Fruit fly (Drosophila melanogaster) whole organism, embryonic: ENCODE data around the gene P58IPK.

ENCODE experiments used
- Adf1 ChIP-seq: fragments of 200-800 bp; sonication (Bioruptor generic); IDR thresholded peaks from 2 replicates; pipeline ENCODE4 v1.3.6; 2022; ENCODE audit warnings: missing biosample characterization, missing genetic modification characterization
- CG15479 ChIP-seq: fragments of 200-800 bp; sonication (Bioruptor generic); optimal IDR thresholded peaks from 3 replicates; lab custom pipeline; 2019; ENCODE audit warnings: missing biosample characterization, mild to moderate bottlenecking, missing genetic modification characterization, moderate library complexity
- CG15601 ChIP-seq: fragments of 200-800 bp; sonication (Bioruptor generic); optimal IDR thresholded peaks from 3 replicates; lab custom pipeline; 2019; ENCODE audit warnings: missing biosample characterization, mild to moderate bottlenecking, missing genetic modification characterization, moderate library complexity
- CG17612 ChIP-seq: fragments of 200-800 bp; sonication (Bioruptor generic); IDR thresholded peaks from 2 replicates; pipeline ENCODE4 v1.3.6; 2022; ENCODE audit warnings: missing biosample characterization, missing genetic modification characterization
- CG17802 ChIP-seq: fragments of 200-800 bp; sonication (Bioruptor generic); optimal IDR thresholded peaks from 2 replicates; lab custom pipeline; 2018; ENCODE audit warnings: missing biosample characterization, mild to moderate bottlenecking, missing genetic modification characterization, moderate library complexity
- CG3281 ChIP-seq: fragments of 200-800 bp; sonication (Bioruptor generic); optimal IDR thresholded peaks from 3 replicates; lab custom pipeline; 2017; ENCODE audit warnings: missing biosample characterization, mild to moderate bottlenecking, missing genetic modification characterization
- CG34422 ChIP-seq: fragments of 200-800 bp; sonication (Bioruptor generic); IDR thresholded peaks from 3 replicates; pipeline ENCODE4 v1.3.6; 2022; ENCODE audit warnings: missing biosample characterization, missing genetic modification characterization
- CG4360 ChIP-seq: fragments of 200-800 bp; sonication (Bioruptor generic); IDR thresholded peaks from 2 replicates; pipeline ENCODE4 v1.3.6; 2022; ENCODE audit warnings: missing biosample characterization, missing genetic modification characterization
- CG4424 ChIP-seq: fragments of 200-800 bp; sonication (Bioruptor generic); optimal IDR thresholded peaks from 3 replicates; lab custom pipeline; 2016; ENCODE audit warnings: missing biosample characterization, missing genetic modification characterization
- CG6813 ChIP-seq: fragments of 200-800 bp; sonication (Bioruptor generic); optimal IDR thresholded peaks from 2 replicates; lab custom pipeline; 2017; ENCODE audit warnings: missing biosample characterization, missing genetic modification characterization, mild to moderate bottlenecking, moderate library complexity, missing genetic modification reagents
- CG7372 ChIP-seq: fragments of 200-800 bp; sonication (Bioruptor generic); IDR thresholded peaks from 2 replicates; pipeline ENCODE4 v1.3.6; 2022; ENCODE audit warnings: missing biosample characterization, missing genetic modification characterization
- CG8290 ChIP-seq, 3 experiments: fragments of 200-800 bp; sonication (Bioruptor generic); optimal IDR thresholded peaks; 2 replicates each; lab custom pipeline; 2016 to 2019; ENCODE audit warnings: missing biosample characterization in 3 of 3, missing genetic modification characterization in 3 of 3, mild to moderate bottlenecking in 2 of 3, moderate library complexity in 1 of 3
- CG8478 ChIP-seq: fragments of >200 bp; optimal IDR thresholded peaks from 2 replicates; lab custom pipeline; 2018
- Dfd ChIP-seq, 2 experiments: fragments of >200 bp; optimal IDR thresholded peaks; 2 replicates each; lab custom pipeline; 2017; ENCODE audit warnings: missing biosample characterization in 2 of 2, missing genetic modification characterization in 2 of 2
- Dip2 ChIP-seq: fragments of 200-800 bp; sonication (Bioruptor generic); IDR thresholded peaks from 2 replicates; pipeline ENCODE4 v1.3.6; 2022; ENCODE audit warnings: missing biosample characterization, missing genetic modification characterization
- Fer1 ChIP-seq: fragments of 200-800 bp; sonication (Bioruptor generic); optimal IDR thresholded peaks from 2 replicates; lab custom pipeline; 2017; ENCODE audit warnings: missing biosample characterization, mild to moderate bottlenecking, missing genetic modification characterization
- Fer3 ChIP-seq: fragments of 200-800 bp; sonication (Bioruptor generic); optimal IDR thresholded peaks from 2 replicates; lab custom pipeline; 2018; ENCODE audit warnings: missing biosample characterization, mild to moderate bottlenecking, missing genetic modification characterization, moderate library complexity
- GATAe ChIP-seq: fragments of 200-800 bp; sonication (Bioruptor generic); conservative IDR thresholded peaks from 2 replicates; pipeline ENCODE4 v1.3.6; 2022; ENCODE audit warnings: missing biosample characterization, missing genetic modification characterization
- Hey ChIP-seq: fragments of 200-800 bp; sonication (Bioruptor generic); optimal IDR thresholded peaks from 3 replicates; lab custom pipeline; 2018; ENCODE audit warnings: missing biosample characterization, mild to moderate bottlenecking, missing genetic modification characterization
- HmgZ ChIP-seq: fragments of 200-800 bp; sonication (Bioruptor generic); optimal IDR thresholded peaks from 2 replicates; lab custom pipeline; 2018; ENCODE audit warnings: missing biosample characterization, mild to moderate bottlenecking, missing genetic modification characterization
- Med ChIP-seq: fragments of 200-800 bp; sonication (Bioruptor generic); peaks from one replicate; lab custom pipeline; 2016; ENCODE audit warnings: missing biosample characterization, missing genetic modification characterization, mild to moderate bottlenecking, inconsistent platforms, moderate library complexity
- Six4 ChIP-seq: fragments of 200-800 bp; sonication (Bioruptor generic); optimal IDR thresholded peaks from 2 replicates; lab custom pipeline; 2016; ENCODE audit warnings: missing biosample characterization, missing genetic modification characterization
- Vsx1 ChIP-seq: fragments of 200-800 bp; sonication (Bioruptor generic); optimal IDR thresholded peaks from 2 replicates; lab custom pipeline; 2017; ENCODE audit warnings: missing biosample characterization, mild to moderate bottlenecking, missing genetic modification characterization, missing genetic modification reagents
- YL-1 ChIP-seq: fragments of 200-800 bp; sonication (Bioruptor generic); optimal IDR thresholded peaks from 3 replicates; lab custom pipeline; 2017; ENCODE audit warnings: missing biosample characterization, mild to moderate bottlenecking, missing genetic modification characterization
- ase ChIP-seq: fragments of 200-800 bp; sonication (Bioruptor generic); IDR thresholded peaks from 3 replicates; pipeline ENCODE4 v1.3.6; 2022; ENCODE audit warnings: missing biosample characterization, missing genetic modification characterization
- cg ChIP-seq: fragments of 200-800 bp; sonication (Bioruptor generic); optimal IDR thresholded peaks from 3 replicates; lab custom pipeline; 2019; ENCODE audit warnings: missing biosample characterization, mild to moderate bottlenecking, missing genetic modification characterization, moderate library complexity
- chm ChIP-seq: fragments of 200-800 bp; sonication (Bioruptor generic); IDR thresholded peaks from 2 replicates; pipeline ENCODE4 v1.3.6; 2022; ENCODE audit warnings: missing biosample characterization, missing genetic modification characterization
- emc ChIP-seq: fragments of 200-800 bp; sonication (Bioruptor generic); optimal IDR thresholded peaks from 2 replicates; lab custom pipeline; 2016; ENCODE audit warnings: missing biosample characterization, missing genetic modification characterization
- ftz-f1 ChIP-seq: fragments of 200-800 bp; sonication (Bioruptor generic); optimal IDR thresholded peaks from 2 replicates; lab custom pipeline; 2016; ENCODE audit warnings: missing biosample characterization, missing genetic modification characterization
- gcm ChIP-seq: fragments of 200-800 bp; sonication (Bioruptor generic); optimal IDR thresholded peaks from 2 replicates; lab custom pipeline; 2019; ENCODE audit warnings: missing biosample characterization, mild to moderate bottlenecking, missing genetic modification characterization, moderate library complexity
- grn ChIP-seq: fragments of 200-800 bp; sonication (Bioruptor generic); optimal IDR thresholded peaks from 3 replicates; lab custom pipeline; 2017; ENCODE audit warnings: missing biosample characterization, missing genetic modification characterization
- mirr ChIP-seq: fragments of 200-800 bp; sonication (Bioruptor generic); optimal IDR thresholded peaks from 3 replicates; lab custom pipeline; 2018; ENCODE audit warnings: missing biosample characterization, mild to moderate bottlenecking, missing genetic modification characterization
- prd ChIP-seq, 3 experiments: fragments of >200 bp in 2 of 3; fragments of 200-800 bp in 1 of 3; sonication (Bioruptor generic) in 1 of 3; optimal IDR thresholded peaks in 2 of 3; IDR thresholded peaks in 1 of 3; 2 replicates in 2 of 3; 3 replicates in 1 of 3; pipeline versions ENCODE4 v1.3.6 to Lab custom; 2017 to 2022; ENCODE audit warnings: missing biosample characterization in 1 of 3, missing genetic modification characterization in 1 of 3
- ranshi ChIP-seq: fragments of 200-800 bp; sonication (Bioruptor generic); IDR thresholded peaks from 2 replicates; pipeline ENCODE4 v1.3.6; 2022; ENCODE audit warnings: missing biosample characterization, missing genetic modification characterization
- sna ChIP-seq: fragments of 200-800 bp; sonication (Bioruptor generic); IDR thresholded peaks from 2 replicates; pipeline ENCODE4 v1.3.6; 2022; ENCODE audit warnings: missing biosample characterization, missing genetic modification characterization; ENCODE audit not compliant: partially characterized antibody
- sqz ChIP-seq: fragments of 200-800 bp; sonication (Bioruptor generic); optimal IDR thresholded peaks from 3 replicates; lab custom pipeline; 2018; ENCODE audit warnings: missing biosample characterization, mild to moderate bottlenecking, missing genetic modification characterization
- sug ChIP-seq: fragments of 200-800 bp; optimal IDR thresholded peaks from 2 replicates; lab custom pipeline; 2019; ENCODE audit warnings: missing biosample characterization, mild to moderate bottlenecking, missing genetic modification characterization, moderate library complexity
- tin ChIP-seq: fragments of 200-800 bp; sonication (Bioruptor generic); optimal IDR thresholded peaks from 3 replicates; lab custom pipeline; 2016; ENCODE audit warnings: missing biosample characterization, missing genetic modification characterization
- twi ChIP-seq: fragments of 200-800 bp; optimal IDR thresholded peaks from 2 replicates; lab custom pipeline; 2019; ENCODE audit warnings: missing biosample characterization, mild to moderate bottlenecking, missing genetic modification characterization, moderate library complexity
- vvl ChIP-seq: fragments of 200-800 bp; sonication (Bioruptor generic); IDR thresholded peaks from 2 replicates; pipeline ENCODE4 v1.3.6; 2022; ENCODE audit warnings: missing biosample characterization, missing genetic modification characterization
- wek ChIP-seq: fragments of 200-800 bp; sonication (Bioruptor generic); optimal IDR thresholded peaks from 3 replicates; lab custom pipeline; 2018; ENCODE audit warnings: missing biosample characterization, mild to moderate bottlenecking, missing genetic modification characterization, moderate library complexity
- zf30C ChIP-seq: fragments of 200-800 bp; sonication (Bioruptor generic); optimal IDR thresholded peaks from 3 replicates; lab custom pipeline; 2018; ENCODE audit warnings: missing biosample characterization, mild to moderate bottlenecking, missing genetic modification characterization
- zfh1 ChIP-seq: fragments of 200-800 bp; sonication (Bioruptor generic); IDR thresholded peaks from 3 replicates; pipeline ENCODE4 v1.3.6; 2022; ENCODE audit warnings: missing biosample characterization, missing genetic modification characterization

The P58IPK gene

DNA sequence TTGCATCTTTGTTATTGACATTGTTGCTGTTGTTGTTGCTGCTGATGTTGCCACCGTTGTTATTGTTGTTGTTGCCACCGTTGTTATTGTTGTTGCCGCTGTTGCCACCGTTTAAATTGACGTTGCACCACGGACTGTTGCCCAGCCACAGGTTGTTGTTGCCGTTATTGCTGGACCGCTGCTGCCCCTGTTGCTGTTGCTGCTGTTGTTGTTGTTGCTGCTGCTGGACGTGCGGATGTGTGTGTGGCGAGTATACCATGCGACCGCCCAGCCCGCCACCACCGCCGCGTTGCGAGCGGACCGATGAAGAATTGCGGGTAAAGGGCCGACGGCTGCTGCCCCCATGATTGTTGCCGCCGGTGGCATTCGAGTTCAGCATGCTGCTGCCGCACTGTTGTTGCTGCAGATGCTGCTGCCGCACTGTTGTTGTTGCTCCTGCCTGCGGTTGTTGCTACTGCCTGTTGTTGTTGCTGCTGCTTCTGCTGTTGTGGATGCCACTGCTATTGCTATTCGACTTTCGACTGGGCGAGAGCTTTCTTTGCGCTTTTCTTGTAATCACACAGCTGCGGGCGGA is 39.8 kb upstream of the P58IPK start:
- TF ChIP-seq CG17612 = 0 out of 2 replicates have a peak, but pooled peaks have one; percentile 33
- TF ChIP-seq YL-1 (GFP tag; lab: Kevin White, UChicago) = no peak
- TF ChIP-seq CG4360 (GFP tag; lab: Robert Waterston, UW) = peak; percentile 94
- TF ChIP-seq sna (GFP tag; lab: Robert Waterston, UW) = no peak
- 0 out of 3 replicates have a peak, but pooled peaks have one; percentile 13 for TF ChIP-seq zfh1 (GFP tag; lab: Robert Waterston, UW)
- 0 out of 2 replicates have a peak, but pooled peaks have one; percentile 17 for TF ChIP-seq CG7372 (GFP tag; lab: Robert Waterston, UW)
- TF ChIP-seq Med (GFP tag; lab: Kevin White, UChicago) = peak; percentile 70
- no peak for TF ChIP-seq Vsx1 (GFP tag; lab: Kevin White, UChicago)
- no peak for TF ChIP-seq tin
- TF ChIP-seq ase (GFP tag; lab: Robert Waterston, UW) = 0 out of 3 replicates have a peak, but pooled peaks have one; percentile 41
- no peak for TF ChIP-seq prd (optimal IDR thresholded peaks at IDR 0.05; lab: Kevin White, UChicago)
- TF ChIP-seq prd (GFP tag; IDR thresholded peaks at IDR 0.05; lab: Robert Waterston, UW) = peak; percentile 39; the same call in 1 of the 3 replicates
- TF ChIP-seq CG8478 (lab: Kevin White, UChicago) = peak; percentile 55
- peak; percentile 64 for TF ChIP-seq gcm (GFP tag; lab: Kevin White, UChicago)
- 0 out of 2 replicates have a peak, but pooled peaks have one; percentile 15 for TF ChIP-seq chm (GFP tag; lab: Robert Waterston, UW)
- TF ChIP-seq Dfd (GFP tag; optimal IDR thresholded peaks at IDR 0.05; lab: Kevin White, UChicago) = peak in 1 of 2 experiments; percentile 62
- 0 out of 2 replicates have a peak, but pooled peaks have one; percentile 15 for TF ChIP-seq ranshi (GFP tag; lab: Robert Waterston, UW)

DNA sequence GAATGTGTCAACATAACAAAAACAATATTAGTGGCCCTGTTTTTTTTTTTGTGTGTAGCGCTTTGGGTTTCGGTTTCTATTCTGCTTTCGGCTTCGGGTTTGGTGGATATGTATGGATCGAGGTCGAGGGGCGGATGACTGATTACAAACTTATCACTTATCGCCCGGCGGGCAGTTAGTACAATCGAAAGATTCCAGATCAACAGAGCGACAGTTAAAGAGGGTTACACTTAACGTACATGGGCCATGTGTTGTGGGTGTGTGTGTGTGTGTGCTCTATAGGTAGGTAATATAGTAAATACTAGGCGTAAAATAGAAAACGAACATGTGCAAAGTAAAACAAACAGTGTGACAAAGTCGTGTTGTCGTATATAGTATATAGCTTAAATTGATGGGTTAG is 38.0 kb upstream of the P58IPK start:
- TF ChIP-seq Six4 (GFP tag; lab: Kevin White, UChicago) (no peak), vvl (0 out of 2 replicates have a peak, but pooled peaks have one; percentile 14), Med (GFP tag; lab: Kevin White, UChicago) (peak; percentile 26), CG15479 (GFP tag; lab: Kevin White, UChicago) (peak; percentile 18), HmgZ (tag; lab: Kevin White, UChicago) (peak; percentile 32), CG8290 (GFP tag; optimal IDR thresholded peaks at IDR 0.05; lab: Kevin White, UChicago) (no peak), CG8290 (tag; optimal IDR thresholded peaks at IDR 0.05; lab: Kevin White, UChicago) (peak in 1 of 2 experiments; percentile 10), mirr (GFP tag; lab: Kevin White, UChicago) (peak; percentile 12), sqz (no peak), cg (peak; percentile 40), CG4424 (GFP tag; lab: Kevin White, UChicago) (no peak), Fer3 (no peak), CG15601 (no peak), CG6813 (GFP tag; lab: Kevin White, UChicago) (peak; percentile 10), ftz-f1 (GFP tag; lab: Kevin White, UChicago) (peak; percentile 58), Adf1 (GFP tag; lab: Robert Waterston, UW) (no peak), zf30C (GFP tag; lab: Kevin White, UChicago) (peak; percentile 32), grn (GFP tag; lab: Kevin White, UChicago) (peak; percentile 93), wek (GFP tag; lab: Kevin White, UChicago) (peak; percentile 15), GATAe (GFP tag; lab: Robert Waterston, UW) (peak; percentile 80), emc (GFP tag; lab: Kevin White, UChicago) (no peak), CG17802 (no peak), CG3281 (GFP tag; lab: Kevin White, UChicago) (no peak), Fer1 (GFP tag; lab: Kevin White, UChicago) (no peak), twi (tag; lab: Kevin White, UChicago) (peak; percentile 70), Dip2 (GFP tag; lab: Robert Waterston, UW) (no peak), Hey (tag; lab: Kevin White, UChicago) (peak; percentile 81), sug (tag; lab: Kevin White, UChicago) (peak; percentile 41), CG34422 (GFP tag; lab: Robert Waterston, UW) (no peak)
